Worm (Caenorhabditis elegans) whole organism, early embryonic: ENCODE measurements around the gene F09E10.7.

Source experiments
- ama-1 ChIP-seq: fragments of 150-350 bp; optimal IDR thresholded peaks from 2 replicates; lab custom pipeline; 2014
- ceh-13 ChIP-seq: fragments of 200-800 bp; sonication (Bioruptor generic); optimal IDR thresholded peaks from 2 replicates; lab custom pipeline; 2018; ENCODE audit warnings: mild to moderate bottlenecking, missing genetic modification characterization, missing compliant biosample characterization
- ceh-36 ChIP-seq: sonication (generic microtip); optimal IDR thresholded peaks from 2 replicates; lab custom pipeline; 2016; ENCODE audit warnings: missing genetic modification characterization, inconsistent platforms, missing compliant biosample characterization
- flt-1 ChIP-seq: fragments of 200-800 bp; sonication (Bioruptor generic); IDR thresholded peaks from 2 replicates; pipeline ENCODE4 v1.3.6; 2022; ENCODE audit warnings: missing genetic modification characterization, missing compliant biosample characterization
- tra-4 ChIP-seq: sonication (generic microtip); optimal IDR thresholded peaks from 2 replicates; lab custom pipeline; 2017; ENCODE audit warnings: missing genetic modification characterization, missing compliant biosample characterization

DNA sequence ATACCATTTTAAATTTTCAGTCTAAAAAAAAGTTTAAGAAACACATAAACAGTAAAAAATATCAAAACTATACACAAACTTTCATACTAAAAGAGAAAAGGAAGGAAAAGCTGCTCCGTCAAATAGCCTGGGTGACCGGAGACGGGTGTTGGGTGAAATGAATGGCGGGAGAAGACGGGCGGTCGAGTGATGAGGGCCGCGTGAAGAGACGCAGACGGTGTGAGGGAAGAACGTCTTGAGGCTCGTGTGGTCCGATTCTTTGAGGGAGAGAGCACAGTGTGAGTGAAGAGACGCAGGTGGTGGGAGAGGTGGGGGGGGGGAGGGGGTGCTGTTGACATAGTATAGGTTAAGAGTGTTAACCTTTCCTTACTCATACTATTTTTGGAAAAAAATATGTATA lies 27.4 kb upstream of the F09E10.7 start:
- TF ChIP-seq tra-4 (tag; lab: Kevin White, UChicago) (no peak), ceh-36 (tag; lab: Kevin White, UChicago) (no peak), flt-1 (no peak), ama-1 (lab: Kevin White, UChicago) (no peak), ceh-13 (GFP tag; lab: Kevin White, UChicago) (no peak)
